Worm (Caenorhabditis elegans) whole organism, dauer: Measurements from ENCODE around the gene faah-5.

Experiments used
- unc-62 ChIP-seq: sonication (generic microtip); optimal IDR thresholded peaks from 2 replicates; lab custom pipeline; 2017; ENCODE audit warnings: missing biosample characterization, missing genetic modification reagents, missing genetic modification characterization

Gene faah-5

ce11 chrIII:11871617-11872016 is 19.6 kb downstream of the faah-5 start:
- no peak for TF ChIP-seq unc-62 (GFP tag; lab: Kevin White, UChicago)

ce11 chrIII:11870009-11870408 is 21.2 kb downstream of the faah-5 start:
- TF ChIP-seq unc-62 (GFP tag; lab: Kevin White, UChicago) = no peak

ce11 chrIII:11869231-11869912 is 21.9 kb downstream of the faah-5 start, which contains the start of gene taf-12:
TSS of gene taf-12 (minus strand) at chrIII:11869281.
- no peak for TF ChIP-seq unc-62 (GFP tag; lab: Kevin White, UChicago)

- TF ChIP-seq unc-62 (GFP tag; lab: Kevin White, UChicago) = no peak
These were observed 25.1 kb downstream of the faah-5 start for ce11 chrIII:11866127-11866526.

ce11 chrIII:11862149-11862548 is 29.1 kb downstream of the faah-5 start, which contains the start of gene Y56A3A.2:
TSS of gene Y56A3A.2 (minus strand) at chrIII:11862249.
- TF ChIP-seq unc-62 (GFP tag; lab: Kevin White, UChicago) = no peak

ce11 chrIII:11861123-11861522 is 30.1 kb downstream of the faah-5 start:
- no peak for TF ChIP-seq unc-62 (GFP tag; lab: Kevin White, UChicago)

ce11 chrIII:11856852-11857251 is 34.4 kb downstream of the faah-5 start:
- no peak for TF ChIP-seq unc-62 (GFP tag; lab: Kevin White, UChicago)

- no peak for TF ChIP-seq unc-62 (GFP tag; lab: Kevin White, UChicago)
These were observed 37.7 kb downstream of the faah-5 start for ce11 chrIII:11853533-11853932.

ce11 chrIII:11849590-11849989 is 41.6 kb downstream of the faah-5 start:
- TF ChIP-seq unc-62 (GFP tag; lab: Kevin White, UChicago) = no peak

ce11 chrIII:11848317-11848716 is 42.9 kb downstream of the faah-5 start:
- no peak for TF ChIP-seq unc-62 (GFP tag; lab: Kevin White, UChicago)

ce11 chrIII:11847658-11848202 is 43.5 kb downstream of the faah-5 start, which contains the start of gene mif-1:
TSS of gene mif-1 (plus strand) at chrIII:11848152.
- no peak for TF ChIP-seq unc-62 (GFP tag; lab: Kevin White, UChicago)

- TF ChIP-seq unc-62 (GFP tag; lab: Kevin White, UChicago) = no peak
These were observed 44.2 kb downstream of the faah-5 start for ce11 chrIII:11847014-11847413.

- TF ChIP-seq unc-62 (GFP tag; lab: Kevin White, UChicago) = no peak
These were observed 44.9 kb downstream of the faah-5 start, which contains the start of gene ntl-3 for ce11 chrIII:11846365-11846764. TSS of gene ntl-3 (minus strand) at chrIII:11846465.

- TF ChIP-seq unc-62 (GFP tag; lab: Kevin White, UChicago) = no peak
These were observed 48.2 kb downstream of the faah-5 start for ce11 chrIII:11843007-11843406.

- no peak for TF ChIP-seq unc-62 (GFP tag; lab: Kevin White, UChicago)
These were observed 49.5 kb downstream of the faah-5 start for ce11 chrIII:11841728-11842127.

ce11 chrIII:11836734-11837133 is 54.5 kb downstream of the faah-5 start:
- no peak for TF ChIP-seq unc-62 (GFP tag; lab: Kevin White, UChicago)
